Worm (Caenorhabditis elegans) whole organism, young adult: ENCODE measurements around the gene lin-36.
A peak's percentile ranks its signal among the peaks of the same experiment; 100 is the strongest.

ENCODE experiments used
- F22D6.2 ChIP-seq: sonication (generic microtip); optimal IDR thresholded peaks from 2 replicates; lab custom pipeline; 2016; ENCODE audit warnings: mild to moderate bottlenecking, missing genetic modification characterization, missing compliant biosample characterization
- F55B11.4 ChIP-seq: sonication (generic microtip); optimal IDR thresholded peaks from 2 replicates; lab custom pipeline; 2016; ENCODE audit warnings: missing compliant biosample characterization, missing genetic modification characterization, borderline replicate concordance; ENCODE audit not compliant: insufficient read depth
- T07F8.4 ChIP-seq: sonication (generic microtip); optimal IDR thresholded peaks from 2 replicates; lab custom pipeline; 2016; ENCODE audit warnings: mild to moderate bottlenecking, missing genetic modification characterization, moderate library complexity, missing compliant biosample characterization
- ccch-3 ChIP-seq: fragments of 200-800 bp; sonication (Bioruptor generic); optimal IDR thresholded peaks from 2 replicates; lab custom pipeline; 2018; ENCODE audit warnings: mild to moderate bottlenecking, missing genetic modification characterization, missing compliant biosample characterization
- chd-7 ChIP-seq: sonication (generic microtip); optimal IDR thresholded peaks from 2 replicates; lab custom pipeline; 2016; ENCODE audit warnings: mild to moderate bottlenecking, missing genetic modification characterization, moderate library complexity, missing compliant biosample characterization
- dox-1 ChIP-seq: fragments of 200-800 bp; sonication (Bioruptor generic); IDR thresholded peaks from 2 replicates; pipeline ENCODE4 v1.3.6; 2022; ENCODE audit warnings: missing genetic modification reagents, missing genetic modification characterization, missing compliant biosample characterization
- him-1 ChIP-seq: sonication (generic microtip); optimal IDR thresholded peaks from 2 replicates; lab custom pipeline; 2016; ENCODE audit warnings: missing genotype, missing genetic modification reagents, missing genetic modification characterization, missing compliant biosample characterization
- hmg-20 ChIP-seq: fragments of 200-800 bp; sonication (Bioruptor generic); IDR thresholded peaks from 2 replicates; pipeline ENCODE4 v1.3.6; 2022; ENCODE audit warnings: missing genetic modification reagents, missing genetic modification characterization, missing compliant biosample characterization
- lin-26 ChIP-seq: fragments of 200-800 bp; sonication (Bioruptor generic); IDR thresholded peaks from 2 replicates; pipeline ENCODE4 v1.3.6; 2022; ENCODE audit warnings: missing genetic modification reagents, missing genetic modification characterization, missing compliant biosample characterization
- mxl-1 ChIP-seq: sonication (generic microtip); optimal IDR thresholded peaks from 2 replicates; lab custom pipeline; 2016; ENCODE audit warnings: missing genetic modification characterization, missing compliant biosample characterization
- nhr-120 ChIP-seq: fragments of 200-800 bp; sonication (Bioruptor generic); IDR thresholded peaks from 2 replicates; pipeline ENCODE4 v1.3.6; 2022; ENCODE audit warnings: missing genetic modification characterization, missing compliant biosample characterization
- repo-1 ChIP-seq: sonication (generic microtip); optimal IDR thresholded peaks from 2 replicates; lab custom pipeline; 2017; ENCODE audit warnings: mild to moderate bottlenecking, missing genetic modification characterization, missing compliant biosample characterization
- sea-2 ChIP-seq: fragments of 200-800 bp; sonication (Bioruptor generic); IDR thresholded peaks from 2 replicates; pipeline ENCODE4 v1.3.6; 2022; ENCODE audit warnings: missing genetic modification characterization, missing compliant biosample characterization

ce11 chrIII:7978289-7978688 lies 42.4 kb downstream of the lin-36 start:
- TF ChIP-seq lin-26 (peak; percentile 66), dox-1 (no peak), chd-7 (no peak), ccch-3 (GFP tag; lab: Kevin White, UChicago) (no peak), repo-1 (tag; lab: Kevin White, UChicago) (no peak), T07F8.4 (tag; lab: Kevin White, UChicago) (no peak), sea-2 (GFP tag; lab: Robert Waterston, UW) (no peak), mxl-1 (tag; lab: Kevin White, UChicago) (no peak), F55B11.4 (tag; lab: Kevin White, UChicago) (no peak), F22D6.2 (no peak), him-1 (tag; lab: Kevin White, UChicago) (no peak), hmg-20 (GFP tag; lab: Robert Waterston, UW) (no peak), nhr-120 (no peak)
